Fruit fly (Drosophila melanogaster) whole organism, embryonic: Measurements from ENCODE around the gene CG11843.

Source experiments
- CG14860 ChIP-seq: fragments of 200-800 bp; sonication (Bioruptor generic); IDR thresholded peaks from 3 replicates; pipeline ENCODE4 v1.3.6; 2022; ENCODE audit warnings: missing biosample characterization, missing genetic modification characterization; ENCODE audit not compliant: partially characterized antibody
- CG17186 ChIP-seq: fragments of 200-800 bp; sonication (Bioruptor generic); optimal IDR thresholded peaks from 3 replicates; lab custom pipeline; 2017; ENCODE audit warnings: missing biosample characterization, missing genetic modification reagents, missing genetic modification characterization
- CG6254 ChIP-seq: fragments of 200-800 bp; sonication (Bioruptor generic); optimal IDR thresholded peaks from 3 replicates; lab custom pipeline; 2017; ENCODE audit warnings: mild to moderate bottlenecking, missing biosample characterization, missing genetic modification reagents, missing genetic modification characterization
- Mes4 ChIP-seq: fragments of 200-800 bp; sonication (Bioruptor generic); optimal IDR thresholded peaks from 2 replicates; lab custom pipeline; 2016; ENCODE audit warnings: missing biosample characterization, missing genetic modification characterization

dm6 chr3R:29049055-29049722, 5.0 kb upstream of the CG11843 start, which contains the start of gene CG11837:
- TF ChIP-seq CG6254 (GFP tag; lab: Kevin White, UChicago) = no peak
- TF ChIP-seq Mes4 = no peak
- TF ChIP-seq CG14860 (GFP tag; lab: Robert Waterston, UW) = no peak
- no peak for TF ChIP-seq CG17186 (GFP tag; lab: Kevin White, UChicago)
